Fruit fly (Drosophila melanogaster) whole organism, embryonic: ENCODE results near the gene CG8814.

Source experiments
- CG10274 ChIP-seq: fragments of 200-800 bp; sonication (Bioruptor generic); optimal IDR thresholded peaks from 3 replicates; lab custom pipeline; 2017; ENCODE audit warnings: missing biosample characterization, mild to moderate bottlenecking, missing genetic modification characterization
- CG11247 ChIP-seq: fragments of 200-800 bp; sonication (Bioruptor generic); IDR thresholded peaks from 2 replicates; pipeline ENCODE4 v1.3.6; 2022; ENCODE audit warnings: missing biosample characterization, missing genetic modification characterization
- CG12744 ChIP-seq: fragments of 200-800 bp; sonication (Bioruptor generic); optimal IDR thresholded peaks from 2 replicates; lab custom pipeline; 2016; ENCODE audit warnings: missing biosample characterization, missing genetic modification characterization
- CG13624 ChIP-seq: fragments of 200-800 bp; sonication (Bioruptor generic); optimal IDR thresholded peaks from 2 replicates; lab custom pipeline; 2016; ENCODE audit warnings: missing biosample characterization, missing genetic modification characterization
- CG14710 ChIP-seq: fragments of 200-800 bp; sonication (Bioruptor generic); optimal IDR thresholded peaks from 3 replicates; lab custom pipeline; 2019; ENCODE audit warnings: missing biosample characterization, mild to moderate bottlenecking, missing genetic modification characterization, moderate library complexity
- CG14965 ChIP-seq: fragments of 200-800 bp; sonication (Bioruptor generic); optimal IDR thresholded peaks from 2 replicates; lab custom pipeline; 2016; ENCODE audit warnings: missing biosample characterization, missing genetic modification characterization, borderline replicate concordance
- CG1603 ChIP-seq: fragments of 200-800 bp; sonication (Bioruptor generic); optimal IDR thresholded peaks from 2 replicates; lab custom pipeline; 2019; ENCODE audit warnings: missing biosample characterization, mild to moderate bottlenecking, missing genetic modification characterization, moderate library complexity
- CG18011 ChIP-seq: fragments of 200-800 bp; sonication (Bioruptor generic); optimal IDR thresholded peaks from 2 replicates; lab custom pipeline; 2017; ENCODE audit warnings: missing biosample characterization, missing genetic modification characterization, mild to moderate bottlenecking, moderate library complexity, missing genotype
- CG2678 ChIP-seq: fragments of 200-800 bp; sonication (Bioruptor generic); optimal IDR thresholded peaks from 3 replicates; lab custom pipeline; 2019; ENCODE audit warnings: missing biosample characterization, mild to moderate bottlenecking, missing genetic modification characterization, moderate library complexity
- CG2889 ChIP-seq: fragments of 200-800 bp; sonication (Bioruptor generic); IDR thresholded peaks from 3 replicates; pipeline ENCODE4 v1.3.6; 2022; ENCODE audit warnings: missing biosample characterization, missing genetic modification characterization
- CG5953 ChIP-seq: fragments of 200-800 bp; sonication (Bioruptor generic); IDR thresholded peaks from 2 replicates; pipeline ENCODE4 v1.3.6; 2022; ENCODE audit warnings: missing biosample characterization, missing genetic modification characterization
- CG7745 ChIP-seq: fragments of 200-800 bp; sonication (Bioruptor generic); optimal IDR thresholded peaks from 2 replicates; lab custom pipeline; 2018; ENCODE audit warnings: missing biosample characterization, mild to moderate bottlenecking, missing genetic modification characterization, moderate library complexity
- Chrac-16 ChIP-seq: fragments of 200-800 bp; sonication (Bioruptor generic); optimal IDR thresholded peaks from 3 replicates; lab custom pipeline; 2016; ENCODE audit warnings: missing biosample characterization, missing genetic modification characterization
- Dfd ChIP-seq, 2 experiments: fragments of >200 bp; optimal IDR thresholded peaks; 2 replicates each; lab custom pipeline; 2017; ENCODE audit warnings: missing biosample characterization in 2 of 2, missing genetic modification characterization in 2 of 2
- Dll ChIP-seq: fragments of 200-800 bp; sonication (Bioruptor generic); IDR thresholded peaks from 4 replicates; pipeline ENCODE4 v1.3.6; 2022; ENCODE audit warnings: missing biosample characterization, missing genetic modification characterization; ENCODE audit not compliant: partially characterized antibody
- Fer1 ChIP-seq: fragments of 200-800 bp; sonication (Bioruptor generic); optimal IDR thresholded peaks from 2 replicates; lab custom pipeline; 2017; ENCODE audit warnings: missing biosample characterization, mild to moderate bottlenecking, missing genetic modification characterization
- H15 ChIP-seq: fragments of 200-800 bp; sonication (Bioruptor generic); IDR thresholded peaks from 3 replicates; pipeline ENCODE4 v1.3.6; 2022; ENCODE audit warnings: missing biosample characterization, missing genetic modification characterization
- NC2α ChIP-seq: fragments of 200-800 bp; sonication (Bioruptor generic); optimal IDR thresholded peaks from 2 replicates; lab custom pipeline; 2016; ENCODE audit warnings: missing biosample characterization, missing genetic modification characterization
- Optix ChIP-seq: fragments of 200-800 bp; sonication (Bioruptor generic); IDR thresholded peaks from 3 replicates; pipeline ENCODE4 v1.3.6; 2022; ENCODE audit warnings: missing biosample characterization, missing genetic modification characterization
- Rfx ChIP-seq: fragments of 200-800 bp; sonication (Bioruptor generic); IDR thresholded peaks from 2 replicates; pipeline ENCODE4 v1.3.6; 2022; ENCODE audit warnings: missing biosample characterization, missing genetic modification characterization
- Sox102F ChIP-seq: fragments of 200-800 bp; sonication (Bioruptor generic); optimal IDR thresholded peaks from 2 replicates; lab custom pipeline; 2018; ENCODE audit warnings: missing biosample characterization, mild to moderate bottlenecking, missing genetic modification characterization, moderate library complexity
- aop ChIP-seq: fragments of 200-800 bp; sonication (Bioruptor generic); IDR thresholded peaks from 2 replicates; pipeline ENCODE4 v1.3.6; 2022; ENCODE audit warnings: missing biosample characterization, missing genetic modification characterization
- bcd ChIP-seq: fragments of 200-800 bp; sonication (Bioruptor generic); optimal IDR thresholded peaks from 2 replicates; lab custom pipeline; 2017; ENCODE audit warnings: missing biosample characterization, mild to moderate bottlenecking, missing genetic modification characterization
- bsh ChIP-seq, 2 experiments: fragments of 200-800 bp; sonication (Bioruptor generic); optimal IDR thresholded peaks; 2 replicates each; lab custom pipeline; 2017 to 2018; ENCODE audit warnings: mild to moderate bottlenecking in 2 of 2, missing biosample characterization in 2 of 2, missing genetic modification characterization in 2 of 2, moderate library complexity in 1 of 2
- cad ChIP-seq: fragments of >200 bp; optimal IDR thresholded peaks from 2 replicates; lab custom pipeline; 2017; ENCODE audit warnings: missing biosample characterization, missing genetic modification characterization
- chinmo ChIP-seq: fragments of 200-800 bp; sonication (Bioruptor generic); IDR thresholded peaks from 4 replicates; pipeline ENCODE4 v1.3.6; 2022; ENCODE audit warnings: missing biosample characterization, missing genetic modification characterization; ENCODE audit not compliant: partially characterized antibody
- chm ChIP-seq: fragments of 200-800 bp; sonication (Bioruptor generic); IDR thresholded peaks from 2 replicates; pipeline ENCODE4 v1.3.6; 2022; ENCODE audit warnings: missing biosample characterization, missing genetic modification characterization
- ci ChIP-seq: fragments of 200-800 bp; sonication (Bioruptor generic); IDR thresholded peaks from 3 replicates; pipeline ENCODE4 v1.3.6; 2022; ENCODE audit warnings: missing biosample characterization, missing genetic modification characterization
- corto ChIP-seq: fragments of 200-800 bp; sonication (Bioruptor generic); optimal IDR thresholded peaks from 2 replicates; lab custom pipeline; 2016; ENCODE audit warnings: missing biosample characterization, mild to moderate bottlenecking, missing genetic modification characterization, moderate library complexity
- disco-r ChIP-seq: fragments of 200-800 bp; sonication (Bioruptor generic); optimal IDR thresholded peaks from 2 replicates; lab custom pipeline; 2016; ENCODE audit warnings: missing biosample characterization, missing genetic modification characterization
- fd64A ChIP-seq: fragments of 200-800 bp; sonication (Bioruptor generic); optimal IDR thresholded peaks from 3 replicates; lab custom pipeline; 2018; ENCODE audit warnings: missing biosample characterization, mild to moderate bottlenecking, missing genetic modification characterization
- grau ChIP-seq: fragments of 200-800 bp; optimal IDR thresholded peaks from 3 replicates; lab custom pipeline; 2019; ENCODE audit warnings: missing biosample characterization, mild to moderate bottlenecking, missing genetic modification characterization, moderate library complexity
- hb ChIP-seq: fragments of 200-800 bp; sonication (Bioruptor generic); IDR thresholded peaks from 3 replicates; pipeline ENCODE4 v1.3.6; 2022; ENCODE audit warnings: missing biosample characterization, missing genetic modification characterization; ENCODE audit not compliant: partially characterized antibody
- luna ChIP-seq: fragments of 200-800 bp; sonication (Bioruptor generic); optimal IDR thresholded peaks from 2 replicates; lab custom pipeline; 2016; ENCODE audit warnings: missing biosample characterization, missing genetic modification characterization
- onecut ChIP-seq: fragments of 200-800 bp; sonication (Bioruptor generic); IDR thresholded peaks from 2 replicates; pipeline ENCODE4 v1.3.6; 2022; ENCODE audit warnings: missing biosample characterization, missing genetic modification characterization
- pros ChIP-seq: fragments of 200-800 bp; sonication (Bioruptor generic); optimal IDR thresholded peaks from 3 replicates; lab custom pipeline; 2019; ENCODE audit warnings: missing biosample characterization, mild to moderate bottlenecking, missing genetic modification characterization, moderate library complexity
- repo ChIP-seq: fragments of 200-800 bp; sonication (Bioruptor generic); optimal IDR thresholded peaks from 2 replicates; lab custom pipeline; 2016; ENCODE audit warnings: missing biosample characterization, missing genetic modification characterization
- run ChIP-seq: fragments of 200-800 bp; sonication (Bioruptor generic); optimal IDR thresholded peaks from 3 replicates; lab custom pipeline; 2018; ENCODE audit warnings: missing biosample characterization, mild to moderate bottlenecking, missing genetic modification characterization
- salm ChIP-seq: fragments of 200-800 bp; sonication (Bioruptor generic); optimal IDR thresholded peaks from 2 replicates; lab custom pipeline; 2018; ENCODE audit warnings: missing biosample characterization, mild to moderate bottlenecking, missing genetic modification characterization
- schlank ChIP-seq: fragments of 200-800 bp; sonication (Bioruptor generic); optimal IDR thresholded peaks from 2 replicates; lab custom pipeline; 2018; ENCODE audit warnings: missing biosample characterization, mild to moderate bottlenecking, missing genetic modification characterization
- shn ChIP-seq: fragments of 200-800 bp; sonication (Bioruptor generic); optimal IDR thresholded peaks from 3 replicates; lab custom pipeline; 2016; ENCODE audit warnings: missing biosample characterization, missing genetic modification characterization
- sisA ChIP-seq: fragments of 200-800 bp; sonication (Bioruptor generic); IDR thresholded peaks from 2 replicates; pipeline ENCODE4 v1.3.6; 2022; ENCODE audit warnings: missing biosample characterization, missing genetic modification characterization
- slbo ChIP-seq: fragments of 200-800 bp; sonication (Bioruptor generic); IDR thresholded peaks from 2 replicates; pipeline ENCODE4 v1.3.6; 2022; ENCODE audit warnings: missing biosample characterization, missing genetic modification characterization
- sob ChIP-seq: fragments of 200-800 bp; sonication (Bioruptor generic); IDR thresholded peaks from 2 replicates; pipeline ENCODE4 v1.3.6; 2022; ENCODE audit warnings: missing biosample characterization, missing genetic modification characterization
- ssp ChIP-seq: fragments of 200-800 bp; sonication (Bioruptor generic); IDR thresholded peaks from 2 replicates; pipeline ENCODE4 v1.3.6; 2022; ENCODE audit warnings: missing biosample characterization, missing genetic modification characterization
- tap ChIP-seq: fragments of 200-800 bp; optimal IDR thresholded peaks from 3 replicates; lab custom pipeline; 2019; ENCODE audit warnings: missing biosample characterization, mild to moderate bottlenecking, missing genetic modification characterization, moderate library complexity
- tna ChIP-seq: fragments of 200-800 bp; sonication (Bioruptor generic); IDR thresholded peaks from 2 replicates; pipeline ENCODE4 v1.3.6; 2022; ENCODE audit warnings: missing biosample characterization, missing genetic modification characterization; ENCODE audit not compliant: partially characterized antibody
- wor ChIP-seq: fragments of 200-800 bp; sonication (Bioruptor generic); IDR thresholded peaks from 2 replicates; pipeline ENCODE4 v1.3.6; 2022; ENCODE audit warnings: missing biosample characterization, missing genetic modification characterization
- zen2 ChIP-seq: fragments of 200-800 bp; sonication (Bioruptor generic); IDR thresholded peaks from 3 replicates; pipeline ENCODE4 v1.3.6; 2022; ENCODE audit warnings: missing biosample characterization, missing genetic modification characterization; ENCODE audit not compliant: partially characterized antibody
- zf30C ChIP-seq: fragments of 200-800 bp; sonication (Bioruptor generic); optimal IDR thresholded peaks from 3 replicates; lab custom pipeline; 2018; ENCODE audit warnings: missing biosample characterization, mild to moderate bottlenecking, missing genetic modification characterization

The CG8814 gene

DNA sequence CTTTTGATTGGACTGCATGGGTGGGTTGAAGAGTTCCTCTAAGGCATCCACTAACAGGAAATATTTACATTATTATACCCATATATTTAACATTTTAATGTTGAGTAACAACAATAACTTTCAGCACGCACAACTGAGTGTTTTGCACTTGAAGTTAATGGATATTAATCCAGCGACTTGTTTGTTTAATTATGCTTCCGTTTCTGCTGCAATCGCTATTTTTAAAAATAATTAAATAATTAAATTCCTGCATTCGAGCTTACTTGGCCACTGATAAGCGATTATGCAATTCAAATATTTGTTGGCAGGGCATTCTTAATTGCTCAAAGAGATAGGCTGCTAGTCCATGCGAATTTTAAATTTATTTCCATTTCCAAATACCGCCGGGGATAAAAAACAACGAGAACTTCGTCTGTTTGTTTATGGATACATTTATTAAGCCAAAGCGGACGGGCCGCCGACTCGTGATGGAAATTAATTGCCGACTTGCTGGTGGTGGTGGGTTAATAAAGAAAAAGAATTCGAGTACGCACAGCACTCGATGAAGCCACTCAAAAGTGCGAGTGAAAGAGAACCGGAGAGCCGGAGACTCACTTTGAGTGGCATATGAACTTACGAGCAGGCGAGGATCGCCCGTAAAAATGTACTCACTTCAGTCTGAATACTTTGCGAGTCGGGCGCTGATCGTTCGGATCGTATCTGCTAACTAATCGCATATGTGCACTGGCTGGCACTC lies 12.6 kb upstream of the CG8814 start (continued):
- TF ChIP-seq sob = no peak
- TF ChIP-seq zf30C (GFP tag; lab: Kevin White, UChicago) = peak; percentile 55
- no peak for TF ChIP-seq sisA
- peak; percentile 98 for TF ChIP-seq chinmo
- TF ChIP-seq aop (GFP tag; lab: Robert Waterston, UW) = no peak
- TF ChIP-seq CG18011 (GFP tag; lab: Kevin White, UChicago) = no peak
- TF ChIP-seq wor (GFP tag; lab: Robert Waterston, UW) = no peak
- TF ChIP-seq Dfd (GFP tag; optimal IDR thresholded peaks at IDR 0.05; lab: Kevin White, UChicago) = no peak
- no peak for TF ChIP-seq bcd (GFP tag; lab: Kevin White, UChicago)
- TF ChIP-seq tap (tag; lab: Kevin White, UChicago) = peak; percentile 20
- TF ChIP-seq Sox102F = no peak
- no peak for TF ChIP-seq salm (tag; lab: Kevin White, UChicago)
- no peak for TF ChIP-seq shn (GFP tag; lab: Kevin White, UChicago)
- TF ChIP-seq CG13624 (GFP tag; lab: Kevin White, UChicago) = no peak
- TF ChIP-seq H15 = no peak
- TF ChIP-seq Optix (GFP tag; lab: Robert Waterston, UW) = no peak
- peak; percentile 39 for TF ChIP-seq pros (GFP tag; lab: Kevin White, UChicago)
- no peak for TF ChIP-seq Chrac-16 (GFP tag; lab: Kevin White, UChicago)
- no peak for TF ChIP-seq CG2889 (GFP tag; lab: Robert Waterston, UW)
- no peak for TF ChIP-seq schlank
- TF ChIP-seq CG11247 (GFP tag; lab: Robert Waterston, UW) = no peak
- no peak for TF ChIP-seq run
- TF ChIP-seq repo (GFP tag; lab: Kevin White, UChicago) = no peak
- TF ChIP-seq CG7745 (tag; lab: Kevin White, UChicago) = no peak
- TF ChIP-seq zen2 = no peak; the same call in 1 of the 3 replicates
- TF ChIP-seq CG10274 (GFP tag; lab: Kevin White, UChicago) = no peak
- peak; percentile 62; the same call in 1 of the 2 replicates for TF ChIP-seq tna (GFP tag; lab: Robert Waterston, UW)
- 0 out of 2 replicates have a peak, but pooled peaks have one; percentile 8 for TF ChIP-seq Rfx (GFP tag; lab: Robert Waterston, UW)
- TF ChIP-seq luna = no peak
- no peak for TF ChIP-seq NC2α (GFP tag; lab: Kevin White, UChicago)
- TF ChIP-seq hb (GFP tag; lab: Robert Waterston, UW) = no peak
- TF ChIP-seq Fer1 = peak; percentile 22
- no peak for TF ChIP-seq CG14965 (GFP tag; lab: Kevin White, UChicago)
- no peak for TF ChIP-seq disco-r (GFP tag; lab: Kevin White, UChicago)
- no peak; the same call in none of the 3 replicates for TF ChIP-seq ci
- TF ChIP-seq CG1603 = no peak
- no peak for TF ChIP-seq corto (GFP tag; lab: Kevin White, UChicago)
- TF ChIP-seq bsh (GFP tag; optimal IDR thresholded peaks at IDR 0.05; lab: Kevin White, UChicago) = peak; percentile 7 to 55
- TF ChIP-seq CG5953 (GFP tag; lab: Robert Waterston, UW) = no peak
- TF ChIP-seq grau (tag; lab: Kevin White, UChicago) = no peak
- peak; percentile 40 for TF ChIP-seq CG2678
- no peak for TF ChIP-seq CG14710 (tag; lab: Kevin White, UChicago)
- no peak for TF ChIP-seq onecut (GFP tag; lab: Robert Waterston, UW)
- TF ChIP-seq Dll = peak; percentile 48; the same call in 1 of the 4 replicates
- TF ChIP-seq CG12744 = no peak
- peak; percentile 49 for TF ChIP-seq fd64A (GFP tag; lab: Kevin White, UChicago)
- TF ChIP-seq ssp (GFP tag; lab: Robert Waterston, UW) = no peak
- peak; percentile 68; the same call in 1 of the 2 replicates for TF ChIP-seq chm (GFP tag; lab: Robert Waterston, UW)
- no peak for TF ChIP-seq cad (GFP tag; lab: Kevin White, UChicago)
- TF ChIP-seq slbo (GFP tag; lab: Robert Waterston, UW) = no peak
